Worm (Caenorhabditis elegans) whole organism, early embryonic: Measurements from ENCODE around the gene C33C12.12.

Source experiments
- F13C5.2 ChIP-seq: sonication (generic microtip); optimal IDR thresholded peaks from 2 replicates; lab custom pipeline; 2017; ENCODE audit warnings: mild to moderate bottlenecking, missing genetic modification characterization, inconsistent platforms, missing compliant biosample characterization
- aly-1 ChIP-seq: sonication (generic microtip); optimal IDR thresholded peaks from 2 replicates; lab custom pipeline; 2016; ENCODE audit warnings: missing genetic modification characterization, missing compliant biosample characterization
- ama-1 ChIP-seq: fragments of 150-350 bp; optimal IDR thresholded peaks from 2 replicates; lab custom pipeline; 2014
- ceh-13 ChIP-seq: fragments of 200-800 bp; sonication (Bioruptor generic); optimal IDR thresholded peaks from 2 replicates; lab custom pipeline; 2018; ENCODE audit warnings: mild to moderate bottlenecking, missing genetic modification characterization, missing compliant biosample characterization
- ets-7 ChIP-seq: sonication (generic microtip); optimal IDR thresholded peaks from 2 replicates; lab custom pipeline; 2016; ENCODE audit warnings: missing genotype, missing genetic modification characterization, missing compliant biosample characterization
- flt-1 ChIP-seq: fragments of 200-800 bp; sonication (Bioruptor generic); IDR thresholded peaks from 2 replicates; pipeline ENCODE4 v1.3.6; 2022; ENCODE audit warnings: missing genetic modification characterization, missing compliant biosample characterization
- hmbx-1 ChIP-seq: sonication (generic microtip); optimal IDR thresholded peaks from 2 replicates; lab custom pipeline; 2016; ENCODE audit warnings: mild to moderate bottlenecking, missing genetic modification characterization, missing compliant biosample characterization
- hnd-1 ChIP-seq: sonication (generic microtip); optimal IDR thresholded peaks from 2 replicates; lab custom pipeline; 2016; ENCODE audit warnings: missing genetic modification characterization, missing compliant biosample characterization
- sea-1 ChIP-seq: fragments of 200-800 bp; sonication (Bioruptor generic); conservative IDR thresholded peaks from 2 replicates; pipeline ENCODE4 v1.3.6; 2022; ENCODE audit warnings: missing genetic modification characterization, missing compliant biosample characterization
- tbx-11 ChIP-seq: fragments of 200-800 bp; sonication (Bioruptor generic); IDR thresholded peaks from 2 replicates; pipeline ENCODE4 v1.3.6; 2022; ENCODE audit warnings: missing genetic modification characterization, missing compliant biosample characterization
- tbx-37 ChIP-seq: fragments of 200-800 bp; sonication (Bioruptor generic); conservative IDR thresholded peaks from 2 replicates; pipeline ENCODE4 v1.3.6; 2022; ENCODE audit warnings: missing genetic modification reagents, missing genetic modification characterization, missing compliant biosample characterization

DNA sequence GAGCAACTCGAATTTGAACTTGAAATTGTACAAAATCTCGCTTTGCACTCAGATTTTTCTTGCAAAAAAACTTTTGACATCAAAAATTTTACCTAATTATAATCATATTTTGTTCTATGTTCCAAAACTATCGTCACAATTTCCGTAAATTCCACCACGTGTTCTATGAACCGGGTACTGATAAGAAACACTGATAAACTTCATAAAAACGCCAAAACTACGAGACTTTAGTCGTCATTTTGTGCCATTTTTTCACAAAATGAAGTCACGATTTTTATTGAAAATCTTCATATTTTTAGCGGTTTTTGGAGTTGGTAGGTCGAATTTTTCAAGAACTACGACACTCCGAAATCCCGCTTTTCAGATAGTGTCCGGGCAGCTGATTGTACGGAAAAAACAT is 6.7 kb upstream of the C33C12.12 start, which contains the start of gene gba-1:
- no peak for TF ChIP-seq ets-7 (tag; lab: Kevin White, UChicago)
- no peak for TF ChIP-seq flt-1
- TF ChIP-seq ama-1 (lab: Kevin White, UChicago): no peak
- no peak for TF ChIP-seq sea-1 (GFP tag; lab: Robert Waterston, UW)
- TF ChIP-seq F13C5.2: no peak
- TF ChIP-seq hnd-1 (tag; lab: Kevin White, UChicago): no peak
- TF ChIP-seq ceh-13 (GFP tag; lab: Kevin White, UChicago): no peak
- no peak for TF ChIP-seq aly-1 (tag; lab: Kevin White, UChicago)
- no peak for TF ChIP-seq tbx-11 (GFP tag; lab: Robert Waterston, UW)
- TF ChIP-seq hmbx-1: no peak
- no peak for TF ChIP-seq tbx-37
